Worm (Caenorhabditis elegans) whole organism, late embryonic: ENCODE measurements around the gene Y38F1A.1.

Experiments
- C08G9.2 ChIP-seq: sonication (generic microtip); optimal IDR thresholded peaks from 2 replicates; lab custom pipeline; 2016; ENCODE audit warnings: mild to moderate bottlenecking, missing genetic modification characterization, moderate library complexity, missing compliant biosample characterization
- K02D7.2 ChIP-seq: sonication (generic microtip); optimal IDR thresholded peaks from 2 replicates; lab custom pipeline; 2017; ENCODE audit warnings: mild to moderate bottlenecking, missing genetic modification characterization, missing compliant biosample characterization
- T23F11.4 ChIP-seq: fragments of 200-800 bp; sonication (Bioruptor generic); optimal IDR thresholded peaks from 2 replicates; lab custom pipeline; 2018; ENCODE audit warnings: mild to moderate bottlenecking, missing genetic modification characterization, missing compliant biosample characterization
- ceh-2 ChIP-seq: sonication (generic microtip); optimal IDR thresholded peaks from 2 replicates; lab custom pipeline; 2016; ENCODE audit warnings: missing genotype, missing genetic modification characterization, missing compliant biosample characterization
- ceh-24 ChIP-seq: sonication (generic microtip); optimal IDR thresholded peaks from 2 replicates; lab custom pipeline; 2016; ENCODE audit warnings: mild to moderate bottlenecking, missing genetic modification characterization, missing compliant biosample characterization
- ceh-30 ChIP-seq: fragments of 150-350 bp; optimal IDR thresholded peaks from 2 replicates; lab custom pipeline; 2014; ENCODE audit warnings: missing biosample characterization, missing genetic modification characterization
- ceh-31 ChIP-seq: sonication (generic microtip); optimal IDR thresholded peaks from 2 replicates; lab custom pipeline; 2016; ENCODE audit warnings: missing genetic modification characterization, missing compliant biosample characterization
- ceh-34 ChIP-seq: sonication (generic microtip); optimal IDR thresholded peaks from 2 replicates; lab custom pipeline; 2016; ENCODE audit warnings: mild to moderate bottlenecking, missing genetic modification characterization, missing compliant biosample characterization
- ceh-45 ChIP-seq: fragments of 200-800 bp; sonication (Bioruptor generic); IDR thresholded peaks from 2 replicates; pipeline ENCODE4 v1.3.6; 2022; ENCODE audit warnings: missing genetic modification reagents, missing genetic modification characterization, missing compliant biosample characterization
- ceh-9 ChIP-seq: sonication (generic microtip); optimal IDR thresholded peaks from 2 replicates; lab custom pipeline; 2016; ENCODE audit warnings: mild to moderate bottlenecking, missing genetic modification characterization, inconsistent platforms, missing compliant biosample characterization
- dmd-4 ChIP-seq: sonication (generic microtip); optimal IDR thresholded peaks from 2 replicates; lab custom pipeline; 2016; ENCODE audit warnings: borderline replicate concordance, missing genetic modification characterization, missing compliant biosample characterization
- dve-1 ChIP-seq: sonication (generic microtip); optimal IDR thresholded peaks from 2 replicates; lab custom pipeline; 2017; ENCODE audit warnings: antibody characterized with exemption, mild to moderate bottlenecking, missing genetic modification characterization, missing compliant biosample characterization
- elt-2 ChIP-seq: sonication (generic microtip); optimal IDR thresholded peaks from 2 replicates; lab custom pipeline; 2016; ENCODE audit warnings: missing genetic modification reagents, missing genetic modification characterization, missing compliant biosample characterization
- elt-4 ChIP-seq: sonication (generic microtip); optimal IDR thresholded peaks from 2 replicates; lab custom pipeline; 2016; ENCODE audit warnings: missing genetic modification characterization, missing compliant biosample characterization
- ets-4 ChIP-seq: sonication (generic microtip); optimal IDR thresholded peaks from 2 replicates; lab custom pipeline; 2016; ENCODE audit warnings: missing genetic modification characterization, missing compliant biosample characterization
- hlh-13 ChIP-seq: fragments of 200-800 bp; sonication (Bioruptor generic); optimal IDR thresholded peaks from 2 replicates; lab custom pipeline; 2018; ENCODE audit warnings: mild to moderate bottlenecking, missing genetic modification characterization, missing compliant biosample characterization
- hlh-30 ChIP-seq: sonication (generic microtip); optimal IDR thresholded peaks from 2 replicates; lab custom pipeline; 2017; ENCODE audit warnings: antibody characterized with exemption, missing genetic modification characterization, missing compliant biosample characterization; ENCODE audit not compliant: insufficient read depth
- hlh-6 ChIP-seq: sonication (generic microtip); optimal IDR thresholded peaks from 2 replicates; lab custom pipeline; 2016; ENCODE audit warnings: missing genotype, missing genetic modification characterization, missing compliant biosample characterization
- madf-2 ChIP-seq: sonication (generic microtip); optimal IDR thresholded peaks from 2 replicates; lab custom pipeline; 2017; ENCODE audit warnings: missing genetic modification characterization, missing compliant biosample characterization
- mec-3 ChIP-seq: sonication (generic microtip); optimal IDR thresholded peaks from 2 replicates; lab custom pipeline; 2016; ENCODE audit warnings: borderline replicate concordance, missing genetic modification characterization, missing compliant biosample characterization
- nfya-1 ChIP-seq: sonication (generic microtip); optimal IDR thresholded peaks from 2 replicates; lab custom pipeline; 2017; ENCODE audit warnings: missing genetic modification characterization, mild to moderate bottlenecking, missing compliant biosample characterization, antibody characterized with exemption, moderate library complexity
- nhr-232 ChIP-seq: sonication (generic microtip); optimal IDR thresholded peaks from 2 replicates; lab custom pipeline; 2016; ENCODE audit warnings: missing genetic modification characterization, missing compliant biosample characterization
- odd-2 ChIP-seq: sonication (generic microtip); optimal IDR thresholded peaks from 2 replicates; lab custom pipeline; 2017; ENCODE audit warnings: antibody characterized with exemption, mild to moderate bottlenecking, missing genetic modification characterization, missing compliant biosample characterization
- pag-3 ChIP-seq: sonication (generic microtip); optimal IDR thresholded peaks from 2 replicates; lab custom pipeline; 2016; ENCODE audit warnings: missing compliant biosample characterization, missing genetic modification characterization, borderline replicate concordance
- pha-2 ChIP-seq: sonication (generic microtip); optimal IDR thresholded peaks from 2 replicates; lab custom pipeline; 2017; ENCODE audit warnings: mild to moderate bottlenecking, missing genetic modification characterization, missing compliant biosample characterization
- pha-4 ChIP-seq: fragments of 150-350 bp; optimal IDR thresholded peaks from 2 replicates; lab custom pipeline; 2018; ENCODE audit warnings: missing biosample characterization, missing genetic modification reagents, missing genetic modification characterization
- pqm-1 ChIP-seq: sonication (generic microtip); optimal IDR thresholded peaks from 2 replicates; lab custom pipeline; 2016; ENCODE audit warnings: missing genetic modification characterization, missing compliant biosample characterization
- pros-1 ChIP-seq: fragments of 150-350 bp; optimal IDR thresholded peaks from 2 replicates; lab custom pipeline; 2014; ENCODE audit warnings: missing biosample characterization, missing genetic modification reagents, missing genetic modification characterization
- rnt-1 ChIP-seq: sonication (generic microtip); optimal IDR thresholded peaks from 2 replicates; lab custom pipeline; 2016; ENCODE audit warnings: missing genetic modification characterization, missing compliant biosample characterization
- sox-4 ChIP-seq: sonication (generic microtip); optimal IDR thresholded peaks from 2 replicates; lab custom pipeline; 2017; ENCODE audit warnings: mild to moderate bottlenecking, missing genetic modification characterization, inconsistent platforms, missing compliant biosample characterization
- tbx-2 ChIP-seq: sonication (generic microtip); optimal IDR thresholded peaks from 2 replicates; lab custom pipeline; 2016; ENCODE audit warnings: missing genetic modification characterization, missing compliant biosample characterization
- tbx-7 ChIP-seq: sonication (generic microtip); optimal IDR thresholded peaks from 2 replicates; lab custom pipeline; 2016; ENCODE audit warnings: missing genotype, missing genetic modification characterization, missing compliant biosample characterization
- ttx-3 ChIP-seq: sonication (generic microtip); optimal IDR thresholded peaks from 2 replicates; lab custom pipeline; 2016; ENCODE audit warnings: missing genetic modification reagents, missing genetic modification characterization, missing compliant biosample characterization
- unc-55 ChIP-seq: sonication (generic microtip); optimal IDR thresholded peaks from 2 replicates; lab custom pipeline; 2017; ENCODE audit warnings: missing biosample characterization, missing genetic modification reagents, missing genetic modification characterization
- zip-5 ChIP-seq: sonication (generic microtip); optimal IDR thresholded peaks from 2 replicates; lab custom pipeline; 2016; ENCODE audit warnings: missing genetic modification characterization, missing compliant biosample characterization
- ztf-16 ChIP-seq: sonication (generic microtip); optimal IDR thresholded peaks from 2 replicates; lab custom pipeline; 2017; ENCODE audit warnings: missing genetic modification characterization, missing compliant biosample characterization

Y38F1A.1 gene

DNA sequence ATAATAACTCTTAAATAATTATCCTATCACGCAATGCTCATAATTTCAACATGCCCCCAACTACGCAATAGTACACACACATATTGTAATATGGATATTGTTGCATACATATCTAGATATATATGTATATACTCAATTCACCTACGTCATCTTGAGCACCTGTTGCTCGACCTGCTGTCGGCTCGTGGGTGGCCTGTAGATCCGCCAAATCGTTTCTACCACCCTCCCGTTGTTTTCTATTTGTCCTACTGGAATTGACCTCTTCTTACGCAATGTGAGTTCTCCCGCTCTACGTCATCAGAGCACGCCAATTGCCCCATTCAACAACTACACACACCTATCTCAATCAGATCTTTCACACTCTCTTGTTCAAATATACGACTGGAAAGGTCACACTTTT lies 31.2 kb upstream of the Y38F1A.1 start:
- no peak for TF ChIP-seq pha-2
- peak; percentile 39 for TF ChIP-seq tbx-2 (tag; lab: Kevin White, UChicago)

DNA sequence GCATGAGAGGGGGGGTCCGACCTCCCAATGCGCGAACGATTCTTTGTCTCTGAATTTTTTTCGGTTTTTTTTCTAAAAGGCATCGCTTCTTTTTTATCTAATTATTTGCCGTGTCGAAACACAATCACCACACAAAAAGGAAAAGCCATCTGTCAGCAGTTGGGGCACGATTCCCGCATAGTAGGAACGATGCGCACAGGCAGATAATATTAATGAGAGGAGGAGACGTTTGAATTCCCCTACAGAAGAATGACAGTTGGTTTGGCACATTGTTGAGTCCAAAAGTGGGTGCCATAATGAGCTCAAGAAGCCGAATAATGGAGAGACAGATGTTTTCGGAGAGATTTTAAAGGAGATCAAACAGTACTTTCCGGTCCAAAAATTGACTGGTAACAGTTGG lies 30.1 kb upstream of the Y38F1A.1 start:
- no peak for TF ChIP-seq tbx-7 (tag; lab: Kevin White, UChicago)
- TF ChIP-seq sox-4, result no peak
- no peak for TF ChIP-seq pag-3 (tag; lab: Kevin White, UChicago)
- TF ChIP-seq ceh-30 (tag; lab: Kevin White, UChicago), result no peak
- no peak for TF ChIP-seq T23F11.4 (GFP tag; lab: Kevin White, UChicago)
- TF ChIP-seq odd-2 (tag; lab: Kevin White, UChicago), result no peak
- TF ChIP-seq ceh-2 (tag; lab: Kevin White, UChicago), result no peak
- no peak for TF ChIP-seq hlh-6
- TF ChIP-seq nhr-232 (tag; lab: Kevin White, UChicago), result no peak
- no peak for TF ChIP-seq ets-4
- no peak for TF ChIP-seq K02D7.2 (tag; lab: Kevin White, UChicago)
- no peak for TF ChIP-seq ceh-31 (tag; lab: Kevin White, UChicago)
- TF ChIP-seq dve-1 (tag; lab: Kevin White, UChicago), result no peak
- no peak for TF ChIP-seq elt-4
- TF ChIP-seq pros-1 (tag; lab: Kevin White, UChicago), result no peak
- TF ChIP-seq ceh-9 (tag; lab: Kevin White, UChicago), result no peak
- TF ChIP-seq elt-2 (tag; lab: Kevin White, UChicago), result no peak
- TF ChIP-seq, all 69 proteins: peak for 0

DNA sequence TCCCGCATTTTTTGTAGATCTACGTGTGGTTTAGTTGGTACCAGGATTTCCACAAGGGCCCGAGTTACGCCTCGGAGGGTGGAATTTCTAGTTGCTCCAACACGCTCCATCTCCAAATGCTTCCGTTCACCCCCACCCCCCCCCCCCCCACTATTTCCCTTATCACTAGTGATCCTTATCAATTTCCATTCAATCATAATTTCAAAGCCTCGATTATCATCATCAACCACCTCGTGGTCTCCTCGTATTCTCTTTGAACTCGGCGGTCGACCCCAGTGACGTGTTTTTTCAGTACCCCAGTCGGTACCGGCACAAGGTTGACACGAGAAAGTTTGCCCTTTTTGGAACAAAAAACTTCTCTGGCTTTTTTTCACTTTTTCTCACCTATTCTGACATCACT lies 28.3 kb upstream of the Y38F1A.1 start:
- TF ChIP-seq elt-2 (tag; lab: Kevin White, UChicago) (peak; percentile 45), ttx-3 (tag; lab: Kevin White, UChicago) (no peak)

DNA sequence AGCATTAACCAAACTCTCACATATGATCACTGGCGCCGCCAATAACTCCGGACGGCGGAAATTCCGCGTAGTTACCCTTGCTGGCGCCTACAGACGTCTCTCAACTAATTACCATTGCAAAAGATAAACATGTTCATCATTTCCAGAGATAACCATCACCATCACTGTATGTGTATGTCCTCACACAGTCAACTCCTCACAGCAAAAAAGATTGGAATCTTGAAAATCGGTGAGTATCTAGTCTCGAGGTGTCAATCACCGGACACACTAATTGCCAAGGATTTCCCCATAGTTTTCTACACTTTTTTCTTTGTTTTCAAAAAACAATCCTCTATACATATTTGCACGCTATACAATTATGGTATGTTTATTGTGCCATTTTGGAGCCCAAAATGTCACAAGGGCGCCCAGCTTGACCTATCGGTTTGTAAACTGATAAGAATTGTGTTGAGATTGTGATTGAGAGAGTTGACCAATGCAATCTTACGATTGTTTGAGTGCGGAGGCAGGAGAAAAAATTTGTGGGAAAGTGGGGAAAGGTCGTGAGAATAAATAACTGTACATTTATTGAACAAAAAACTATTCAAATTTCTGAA lies 27.5 kb upstream of the Y38F1A.1 start:
- no peak for TF ChIP-seq mec-3 (tag; lab: Kevin White, UChicago)
- TF ChIP-seq hlh-13 (GFP tag; lab: Kevin White, UChicago), result no peak
- TF ChIP-seq ztf-16, result no peak
- no peak for TF ChIP-seq C08G9.2 (tag; lab: Kevin White, UChicago)
- TF ChIP-seq nhr-232 (tag; lab: Kevin White, UChicago), result no peak
- no peak for TF ChIP-seq hlh-30 (tag; lab: Kevin White, UChicago)
- TF ChIP-seq ceh-24 (tag; lab: Kevin White, UChicago), result no peak
- TF ChIP-seq madf-2 (tag; lab: Kevin White, UChicago), result no peak
- TF ChIP-seq ceh-34, result no peak
- no peak for TF ChIP-seq pqm-1 (tag; lab: Kevin White, UChicago)
- no peak for TF ChIP-seq zip-5 (tag; lab: Kevin White, UChicago)
- TF ChIP-seq ceh-45 (GFP tag; lab: Robert Waterston, UW), result no peak
- no peak for TF ChIP-seq nfya-1 (tag; lab: Kevin White, UChicago)
- TF ChIP-seq rnt-1 (tag; lab: Kevin White, UChicago), result no peak
- no peak for TF ChIP-seq ets-4
- TF ChIP-seq pha-4 (tag; lab: Kevin White, UChicago), result no peak

DNA sequence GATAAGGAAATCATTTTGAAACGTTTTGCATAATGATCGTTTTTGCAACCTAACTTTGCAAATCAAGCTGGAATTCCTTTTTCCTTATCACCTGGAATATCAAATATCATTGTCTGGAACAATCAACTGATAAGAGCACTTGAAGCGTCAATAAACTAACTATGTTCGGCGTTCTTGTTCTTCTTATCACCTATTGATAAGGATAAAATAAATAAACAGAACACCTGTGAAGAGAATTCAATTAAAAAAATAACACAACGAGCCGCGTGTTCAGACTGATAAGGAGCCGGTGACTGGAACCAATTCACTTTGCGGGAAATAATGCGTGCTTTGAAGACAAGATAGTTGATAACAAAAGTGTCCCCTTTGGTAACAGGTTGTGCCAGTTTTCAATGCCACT lies 25.6 kb upstream of the Y38F1A.1 start, which contains the start of gene cyd-1:
cyd-1 (plus strand) TSS at position 380 of the 400 bp plus-strand sequence.
- TF ChIP-seq elt-2 (tag; lab: Kevin White, UChicago), result peak; percentile 99
- no peak for TF ChIP-seq rnt-1 (tag; lab: Kevin White, UChicago)
- no peak for TF ChIP-seq unc-55 (GFP tag; lab: Kevin White, UChicago)
- TF ChIP-seq dmd-4, result no peak
